Fruit fly (Drosophila melanogaster) whole organism, embryonic: ENCODE data around the gene chif.

ENCODE experiments used
- CG10147 ChIP-seq: fragments of 200-800 bp; sonication (Bioruptor generic); optimal IDR thresholded peaks from 2 replicates; lab custom pipeline; 2019; ENCODE audit warnings: missing biosample characterization, mild to moderate bottlenecking, missing genetic modification characterization, moderate library complexity
- CG11093 ChIP-seq: fragments of 200-800 bp; sonication (Bioruptor generic); IDR thresholded peaks from 3 replicates; pipeline ENCODE4 v1.3.6; 2022; ENCODE audit warnings: missing biosample characterization, missing genetic modification characterization
- CG11504 ChIP-seq: fragments of 200-800 bp; sonication (Bioruptor generic); optimal IDR thresholded peaks from 3 replicates; lab custom pipeline; 2019; ENCODE audit warnings: missing biosample characterization, mild to moderate bottlenecking, missing genetic modification characterization, moderate library complexity
- CG12155 ChIP-seq: fragments of 200-800 bp; sonication (Bioruptor generic); optimal IDR thresholded peaks from 3 replicates; lab custom pipeline; 2016; ENCODE audit warnings: missing biosample characterization, missing genetic modification characterization
- CG12659 ChIP-seq: fragments of 200-800 bp; sonication (Bioruptor generic); optimal IDR thresholded peaks from 3 replicates; lab custom pipeline; 2017; ENCODE audit warnings: mild to moderate bottlenecking, missing biosample characterization, missing genetic modification reagents, missing genetic modification characterization
- CG12744 ChIP-seq: fragments of 200-800 bp; sonication (Bioruptor generic); optimal IDR thresholded peaks from 2 replicates; lab custom pipeline; 2016; ENCODE audit warnings: missing biosample characterization, missing genetic modification characterization
- CG13296 ChIP-seq: fragments of 200-800 bp; sonication (Bioruptor generic); optimal IDR thresholded peaks from 3 replicates; lab custom pipeline; 2018; ENCODE audit warnings: missing biosample characterization, mild to moderate bottlenecking, missing genetic modification characterization
- CG15011 ChIP-seq: fragments of 200-800 bp; sonication (Bioruptor generic); optimal IDR thresholded peaks from 3 replicates; lab custom pipeline; 2018; ENCODE audit warnings: missing biosample characterization, mild to moderate bottlenecking, missing genetic modification characterization
- CG17328 ChIP-seq: fragments of 200-800 bp; sonication (Bioruptor generic); IDR thresholded peaks from 2 replicates; pipeline ENCODE4 v1.3.6; 2022; ENCODE audit warnings: missing biosample characterization, missing genetic modification characterization
- CG17612 ChIP-seq: fragments of 200-800 bp; sonication (Bioruptor generic); IDR thresholded peaks from 2 replicates; pipeline ENCODE4 v1.3.6; 2022; ENCODE audit warnings: missing biosample characterization, missing genetic modification characterization
- CG18011 ChIP-seq: fragments of 200-800 bp; sonication (Bioruptor generic); optimal IDR thresholded peaks from 2 replicates; lab custom pipeline; 2017; ENCODE audit warnings: missing biosample characterization, missing genetic modification characterization, mild to moderate bottlenecking, moderate library complexity, missing genotype
- CG1832 ChIP-seq: fragments of 200-800 bp; sonication (Bioruptor generic); optimal IDR thresholded peaks from 2 replicates; lab custom pipeline; 2017; ENCODE audit warnings: missing biosample characterization, mild to moderate bottlenecking, missing genetic modification characterization, inconsistent platforms
- CG2129 ChIP-seq: fragments of 200-800 bp; sonication (Bioruptor generic); IDR thresholded peaks from 2 replicates; pipeline ENCODE4 v1.3.6; 2022; ENCODE audit warnings: missing biosample characterization, missing genetic modification characterization; ENCODE audit not compliant: partially characterized antibody
- CG2875 ChIP-seq: fragments of 200-800 bp; sonication (Bioruptor generic); optimal IDR thresholded peaks from 2 replicates; lab custom pipeline; 2017; ENCODE audit warnings: missing biosample characterization, mild to moderate bottlenecking, missing genetic modification characterization, missing genetic modification reagents
- CG30020 ChIP-seq: fragments of 200-800 bp; optimal IDR thresholded peaks from 2 replicates; lab custom pipeline; 2019; ENCODE audit warnings: missing biosample characterization, mild to moderate bottlenecking, missing genetic modification characterization, moderate library complexity
- CG31365 ChIP-seq: fragments of 200-800 bp; sonication (Bioruptor generic); optimal IDR thresholded peaks from 2 replicates; lab custom pipeline; 2018; ENCODE audit warnings: missing biosample characterization, mild to moderate bottlenecking, missing genetic modification characterization
- CG31388 ChIP-seq: fragments of 200-800 bp; sonication (Bioruptor generic); optimal IDR thresholded peaks from 2 replicates; lab custom pipeline; 2016; ENCODE audit warnings: missing biosample characterization, missing genetic modification characterization
- CG32532 ChIP-seq: fragments of 200-800 bp; sonication (Bioruptor generic); IDR thresholded peaks from 2 replicates; pipeline ENCODE4 v1.3.6; 2022; ENCODE audit warnings: missing biosample characterization, missing genetic modification characterization
- CG42726 ChIP-seq: fragments of 200-800 bp; sonication (Bioruptor generic); IDR thresholded peaks from 2 replicates; pipeline ENCODE4 v1.3.6; 2022; ENCODE audit warnings: missing biosample characterization, missing genetic modification characterization; ENCODE audit not compliant: partially characterized antibody
- CG4820 ChIP-seq: fragments of 200-800 bp; sonication (Bioruptor generic); optimal IDR thresholded peaks from 3 replicates; lab custom pipeline; 2016; ENCODE audit warnings: missing biosample characterization, missing genetic modification characterization
- CG5245 ChIP-seq: fragments of 200-800 bp; sonication (Bioruptor generic); optimal IDR thresholded peaks from 3 replicates; lab custom pipeline; 2016; ENCODE audit warnings: missing biosample characterization, missing genetic modification characterization
- CG5953 ChIP-seq: fragments of 200-800 bp; sonication (Bioruptor generic); IDR thresholded peaks from 2 replicates; pipeline ENCODE4 v1.3.6; 2022; ENCODE audit warnings: missing biosample characterization, missing genetic modification characterization
- CG7357 ChIP-seq: fragments of 200-800 bp; sonication (Bioruptor generic); IDR thresholded peaks from 3 replicates; pipeline ENCODE4 v1.3.6; 2022; ENCODE audit warnings: missing biosample characterization, missing genetic modification characterization
- CG8089 ChIP-seq: fragments of 200-800 bp; sonication (Bioruptor generic); optimal IDR thresholded peaks from 3 replicates; lab custom pipeline; 2016; ENCODE audit warnings: missing biosample characterization, missing genetic modification characterization
- CoRest ChIP-seq: fragments of 200-800 bp; sonication (Bioruptor generic); optimal IDR thresholded peaks from 3 replicates; lab custom pipeline; 2018; ENCODE audit warnings: missing biosample characterization, mild to moderate bottlenecking, missing genetic modification characterization, moderate library complexity
- Deaf1 ChIP-seq: fragments of 200-800 bp; optimal IDR thresholded peaks from 3 replicates; lab custom pipeline; 2019; ENCODE audit warnings: missing biosample characterization, mild to moderate bottlenecking, missing genetic modification characterization, moderate library complexity
- Dek ChIP-seq: fragments of 200-800 bp; sonication (Bioruptor generic); optimal IDR thresholded peaks from 3 replicates; lab custom pipeline; 2019; ENCODE audit warnings: missing biosample characterization, mild to moderate bottlenecking, missing genetic modification characterization, moderate library complexity
- Gug ChIP-seq: fragments of 200-800 bp; sonication (Bioruptor generic); IDR thresholded peaks from 4 replicates; pipeline ENCODE4 v1.3.6; 2022; ENCODE audit warnings: missing biosample characterization, missing genetic modification characterization
- H15 ChIP-seq: fragments of 200-800 bp; sonication (Bioruptor generic); IDR thresholded peaks from 3 replicates; pipeline ENCODE4 v1.3.6; 2022; ENCODE audit warnings: missing biosample characterization, missing genetic modification characterization
- Nf-YB ChIP-seq: fragments of 200-800 bp; sonication (Bioruptor generic); optimal IDR thresholded peaks from 3 replicates; lab custom pipeline; 2019; ENCODE audit warnings: missing biosample characterization, mild to moderate bottlenecking, missing genetic modification characterization, moderate library complexity
- Opbp ChIP-seq: fragments of 200-800 bp; sonication (Bioruptor generic); IDR thresholded peaks from 3 replicates; pipeline ENCODE4 v1.3.6; 2022; ENCODE audit warnings: missing biosample characterization, missing genetic modification characterization; ENCODE audit not compliant: partially characterized antibody
- Xrp1 ChIP-seq: fragments of 200-800 bp; sonication (Bioruptor generic); IDR thresholded peaks from 2 replicates; pipeline ENCODE4 v1.3.6; 2022; ENCODE audit warnings: missing biosample characterization, missing genetic modification characterization
- YL-1 ChIP-seq: fragments of 200-800 bp; sonication (Bioruptor generic); optimal IDR thresholded peaks from 3 replicates; lab custom pipeline; 2017; ENCODE audit warnings: missing biosample characterization, mild to moderate bottlenecking, missing genetic modification characterization
- chm ChIP-seq: fragments of 200-800 bp; sonication (Bioruptor generic); IDR thresholded peaks from 2 replicates; pipeline ENCODE4 v1.3.6; 2022; ENCODE audit warnings: missing biosample characterization, missing genetic modification characterization
- croc ChIP-seq: fragments of 200-800 bp; sonication (Bioruptor generic); conservative IDR thresholded peaks from 3 replicates; pipeline ENCODE4 v1.3.6; 2022; ENCODE audit warnings: missing biosample characterization, missing genetic modification characterization
- crp ChIP-seq, 2 experiments: fragments of 200-800 bp; sonication (Bioruptor generic); optimal IDR thresholded peaks; 2 replicates in 1 of 2; 3 replicates in 1 of 2; lab custom pipeline; 2017; ENCODE audit warnings: missing biosample characterization in 2 of 2, missing genetic modification characterization in 2 of 2, mild to moderate bottlenecking in 1 of 2, moderate library complexity in 1 of 2
- dmrt99B ChIP-seq: fragments of 200-800 bp; sonication (Bioruptor generic); optimal IDR thresholded peaks from 2 replicates; lab custom pipeline; 2018; ENCODE audit warnings: missing biosample characterization, mild to moderate bottlenecking, missing genetic modification characterization, moderate library complexity
- eve ChIP-seq, 2 experiments: fragments of >200 bp; optimal IDR thresholded peaks; 2 replicates each; lab custom pipeline; 2017; ENCODE audit warnings: missing biosample characterization in 2 of 2, missing genetic modification characterization in 2 of 2
- grn ChIP-seq: fragments of 200-800 bp; sonication (Bioruptor generic); optimal IDR thresholded peaks from 3 replicates; lab custom pipeline; 2017; ENCODE audit warnings: missing biosample characterization, missing genetic modification characterization
- her ChIP-seq: fragments of 200-800 bp; sonication (Bioruptor generic); optimal IDR thresholded peaks from 2 replicates; lab custom pipeline; 2016; ENCODE audit warnings: missing biosample characterization, missing genetic modification characterization
- mld ChIP-seq: fragments of 200-800 bp; sonication (Bioruptor generic); IDR thresholded peaks from 3 replicates; pipeline ENCODE4 v1.3.6; 2022; ENCODE audit warnings: missing biosample characterization, missing genetic modification characterization; ENCODE audit not compliant: partially characterized antibody
- onecut ChIP-seq: fragments of 200-800 bp; sonication (Bioruptor generic); IDR thresholded peaks from 2 replicates; pipeline ENCODE4 v1.3.6; 2022; ENCODE audit warnings: missing biosample characterization, missing genetic modification characterization
- p53 ChIP-seq: fragments of 200-800 bp; sonication (Bioruptor generic); optimal IDR thresholded peaks from 2 replicates; lab custom pipeline; 2016; ENCODE audit warnings: missing biosample characterization, missing genetic modification characterization
- sens-2 ChIP-seq: fragments of 200-800 bp; sonication (Bioruptor generic); IDR thresholded peaks from 2 replicates; pipeline ENCODE4 v1.3.6; 2022; ENCODE audit warnings: missing biosample characterization, missing genetic modification characterization
- so ChIP-seq: fragments of 200-800 bp; sonication (Bioruptor generic); IDR thresholded peaks from 3 replicates; pipeline ENCODE4 v1.3.6; 2022; ENCODE audit warnings: missing biosample characterization, missing genetic modification characterization
- stc ChIP-seq: fragments of 200-800 bp; sonication (Bioruptor generic); IDR thresholded peaks from 2 replicates; pipeline ENCODE4 v1.3.6; 2022; ENCODE audit warnings: missing biosample characterization, missing genetic modification characterization
- tin ChIP-seq: fragments of 200-800 bp; sonication (Bioruptor generic); optimal IDR thresholded peaks from 3 replicates; lab custom pipeline; 2016; ENCODE audit warnings: missing biosample characterization, missing genetic modification characterization
- unc-4 ChIP-seq: fragments of 200-800 bp; sonication (Bioruptor generic); IDR thresholded peaks from 2 replicates; pipeline ENCODE4 v1.3.6; 2022; ENCODE audit warnings: missing biosample characterization, missing genetic modification characterization; ENCODE audit not compliant: partially characterized antibody
- z ChIP-seq: fragments of 200-800 bp; sonication (Bioruptor generic); IDR thresholded peaks from 3 replicates; pipeline ENCODE4 v1.3.6; 2022; ENCODE audit warnings: missing biosample characterization, missing genetic modification characterization
- zen2 ChIP-seq: fragments of 200-800 bp; sonication (Bioruptor generic); IDR thresholded peaks from 3 replicates; pipeline ENCODE4 v1.3.6; 2022; ENCODE audit warnings: missing biosample characterization, missing genetic modification characterization; ENCODE audit not compliant: partially characterized antibody

chif gene

DNA sequence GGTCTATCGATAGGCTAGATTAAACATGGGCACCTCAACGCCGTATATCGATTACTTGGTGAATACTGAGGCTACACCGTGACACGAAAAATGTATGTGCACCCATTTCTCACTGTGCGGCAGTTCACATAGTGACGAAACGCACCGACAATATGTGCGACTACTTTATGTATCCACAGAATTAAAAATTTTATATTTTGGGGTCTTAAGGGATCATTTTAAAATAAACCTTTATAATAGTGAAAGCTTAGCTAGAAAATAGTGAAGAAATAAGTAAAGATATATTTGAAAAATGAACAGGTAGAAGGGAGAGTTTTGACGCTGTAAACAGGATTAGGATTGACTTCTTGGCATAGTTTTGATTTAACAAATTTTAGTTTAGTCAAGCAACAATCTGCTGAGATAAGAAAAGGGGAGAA, 23.3 kb downstream of the chif start, which contains the start of gene mRpL4 (continued):
- TF ChIP-seq CG30020 (tag; lab: Kevin White, UChicago) (peak; percentile 74), CG4820 (GFP tag; lab: Kevin White, UChicago) (peak; percentile 61), z (GFP tag; lab: Robert Waterston, UW) (no peak), sens-2 (GFP tag; lab: Robert Waterston, UW) (no peak), CG10147 (GFP tag; lab: Kevin White, UChicago) (no peak), CG42726 (GFP tag; lab: Robert Waterston, UW) (peak; percentile 99), CG11504 (tag; lab: Kevin White, UChicago) (no peak), eve (GFP tag; optimal IDR thresholded peaks at IDR 0.05; lab: Kevin White, UChicago) (peak in 1 of 2 experiments; percentile 61), CG2129 (GFP tag; lab: Robert Waterston, UW) (peak; percentile 91), Xrp1 (peak; percentile 74), dmrt99B (tag; lab: Kevin White, UChicago) (no peak), YL-1 (peak; percentile 28), Nf-YB (GFP tag; lab: Kevin White, UChicago) (peak; percentile 6), stc (GFP tag; lab: Robert Waterston, UW) (peak; percentile 22; the same call in 1 of the 2 replicates), CG32532 (GFP tag; lab: Robert Waterston, UW) (no peak; the same call in 1 of the 2 replicates), CG8089 (GFP tag; lab: Kevin White, UChicago) (peak; percentile 71), CG17328 (GFP tag; lab: Robert Waterston, UW) (peak; percentile 50; the same call in 1 of the 2 replicates), Dek (peak; percentile 62), CG12744 (peak; percentile 47), so (GFP tag; lab: Robert Waterston, UW) (no peak), CG11093 (GFP tag; lab: Robert Waterston, UW) (peak; percentile 18; the same call in 1 of the 3 replicates), her (GFP tag; lab: Kevin White, UChicago) (peak; percentile 66), onecut (GFP tag; lab: Robert Waterston, UW) (0 out of 2 replicates have a peak, but pooled peaks have one; percentile 23), H15 (GFP tag; lab: Robert Waterston, UW) (peak; percentile 65; the same call in 2 of the 3 replicates), CG17612 (GFP tag; lab: Robert Waterston, UW) (peak; percentile 31; the same call in 1 of the 2 replicates), CG2875 (GFP tag; lab: Kevin White, UChicago) (peak; percentile 32), CG13296 (GFP tag; lab: Kevin White, UChicago) (peak; percentile 48), CoRest (tag; lab: Kevin White, UChicago) (peak; percentile 56), CG12155 (GFP tag; lab: Kevin White, UChicago) (peak; percentile 71), CG5953 (GFP tag; lab: Robert Waterston, UW) (peak; percentile 51; the same call in 1 of the 2 replicates), Deaf1 (no peak), Gug (GFP tag; lab: Robert Waterston, UW) (peak; percentile 84), grn (GFP tag; lab: Kevin White, UChicago) (peak; percentile 2), CG5245 (GFP tag; lab: Kevin White, UChicago) (peak; percentile 41), croc (GFP tag; lab: Robert Waterston, UW) (no peak), CG18011 (GFP tag; lab: Kevin White, UChicago) (peak; percentile 36), unc-4 (GFP tag; lab: Robert Waterston, UW) (peak; percentile 98), CG1832 (GFP tag; lab: Kevin White, UChicago) (no peak), chm (GFP tag; lab: Robert Waterston, UW) (peak; percentile 66; the same call in 1 of the 2 replicates), CG15011 (GFP tag; lab: Kevin White, UChicago) (no peak), CG7357 (GFP tag; lab: Robert Waterston, UW) (no peak), CG12659 (GFP tag; lab: Kevin White, UChicago) (peak; percentile 80), p53 (peak; percentile 70), tin (GFP tag; lab: Kevin White, UChicago) (peak; percentile 85), zen2 (peak; percentile 99), mld (peak; percentile 98), CG31365 (tag; lab: Kevin White, UChicago) (no peak), CG31388 (GFP tag; lab: Kevin White, UChicago) (no peak), crp (GFP tag; optimal IDR thresholded peaks at IDR 0.05; lab: Kevin White, UChicago) (peak in 1 of 2 experiments; percentile 31), Opbp (GFP tag; lab: Robert Waterston, UW) (peak; percentile 99)
